Fruit fly (Drosophila melanogaster): ENCODE data around the gene CG14963.
A peak's percentile ranks its signal among the peaks of the same experiment; 100 is the strongest.

Gene CG14963

DNA sequence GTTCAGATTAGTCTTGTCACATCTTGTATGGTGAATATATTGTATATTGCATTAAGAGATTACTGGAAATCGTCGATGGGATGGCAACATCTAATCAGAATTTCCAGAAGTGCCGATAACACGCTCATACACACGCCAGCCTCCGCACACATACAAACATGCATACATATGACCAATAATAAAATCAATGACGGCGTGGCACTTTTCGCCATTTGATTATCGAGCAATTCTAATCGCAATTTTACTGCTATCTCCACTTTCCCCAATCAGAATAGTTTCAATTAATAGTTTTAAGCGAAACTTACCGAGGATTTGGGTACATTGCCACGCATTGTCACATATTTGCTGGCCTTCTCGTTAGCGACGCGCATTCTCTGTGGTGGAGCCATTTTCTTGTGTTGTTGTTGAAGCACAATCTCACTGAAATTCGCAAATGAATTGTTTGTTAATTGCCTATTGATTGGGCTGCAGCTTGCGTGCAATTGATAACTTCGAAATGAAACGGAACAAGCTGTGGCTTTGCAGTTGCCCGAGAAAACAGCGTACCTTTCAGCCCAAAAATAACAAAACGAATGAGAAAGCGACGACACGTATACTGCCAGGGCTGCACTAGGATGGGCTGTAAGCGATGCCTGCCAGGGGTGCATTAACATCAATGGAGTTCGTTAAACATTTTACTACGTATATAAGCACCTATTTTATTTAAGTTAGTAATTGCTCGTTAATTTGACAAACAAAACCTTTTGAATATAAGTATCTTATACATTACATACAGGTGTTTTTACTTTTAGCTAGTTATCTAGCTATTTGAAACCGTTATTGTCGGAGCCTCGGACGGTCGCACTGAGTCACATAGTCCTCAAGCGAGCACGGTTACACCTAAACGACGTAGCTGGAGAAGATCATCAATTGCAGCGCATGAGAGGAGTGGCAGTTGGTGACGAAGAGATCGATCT lies 26.4 kb upstream of the CG14963 start, which contains the start of the genes CG32276 and gry (continued):
- TF ChIP-seq CG11723 (GFP tag; optimal IDR thresholded peaks at IDR 0.05) (peak; percentile 60), CG4360 (GFP tag; IDR thresholded peaks at IDR 0.05) (peak; percentile 55; the same call in 1 of the 2 replicates), CG17912 (GFP tag; optimal IDR thresholded peaks at IDR 0.05) (peak; percentile 7), Fer3 (tag; optimal IDR thresholded peaks at IDR 0.05) (peak; percentile 72), CG14965 (GFP tag; optimal IDR thresholded peaks at IDR 0.05; ENCODE audit: borderline replicate concordance) (no peak), Drgx (GFP tag; IDR thresholded peaks at IDR 0.05) (peak; percentile 55; the same call in 1 of the 2 replicates), CG4282 (GFP tag; optimal IDR thresholded peaks at IDR 0.05) (peak; percentile 67), CG13424 (tag; optimal IDR thresholded peaks at IDR 0.05) (peak; percentile 84), CG1024 (GFP tag; IDR thresholded peaks at IDR 0.05) (peak; percentile 46; the same call in 1 of the 2 replicates), odd (GFP tag; optimal IDR thresholded peaks at IDR 0.05) (no peak), Adf1 (GFP tag; IDR thresholded peaks at IDR 0.05) (no peak), p53 (GFP tag; optimal IDR thresholded peaks at IDR 0.05) (peak; percentile 58), pum (GFP tag; optimal IDR thresholded peaks at IDR 0.05) (peak; percentile 79), CG8765 (GFP tag; IDR thresholded peaks at IDR 0.05) (peak; percentile 71), chm (GFP tag; IDR thresholded peaks at IDR 0.05) (peak; percentile 74), CG7745 (tag; optimal IDR thresholded peaks at IDR 0.05) (no peak), prd (optimal IDR thresholded peaks at IDR 0.05) (no peak), prd (GFP tag; IDR thresholded peaks at IDR 0.05) (peak; percentile 82), CG11560 (tag; IDR thresholded peaks at IDR 0.05) (no peak), wor (GFP tag; IDR thresholded peaks at IDR 0.05) (peak; percentile 59), Ada2b (GFP tag; IDR thresholded peaks at IDR 0.05) (peak; percentile 72), HLH54F (GFP tag; optimal IDR thresholded peaks at IDR 0.05) (peak; percentile 85), lab (GFP tag; optimal IDR thresholded peaks at IDR 0.05) (peak; percentile 87), Med (GFP tag) (peak; percentile 97), Doc3 (GFP tag; IDR thresholded peaks at IDR 0.05; ENCODE audit: partially characterized antibody) (no peak), pb (GFP tag; optimal IDR thresholded peaks at IDR 0.05) (peak; percentile 36), tgo (GFP tag; IDR thresholded peaks at IDR 0.05) (peak; percentile 73), Atf-2 (GFP tag; optimal IDR thresholded peaks at IDR 0.05) (peak; percentile 81), CG2199 (GFP tag; IDR thresholded peaks at IDR 0.05) (0 out of 3 replicates have a peak, but pooled peaks have one; percentile 32), row (GFP tag; IDR thresholded peaks at IDR 0.05) (peak; percentile 93), psq (GFP tag; optimal IDR thresholded peaks at IDR 0.05) (peak; percentile 47), CG12236 (GFP tag; optimal IDR thresholded peaks at IDR 0.05) (peak; percentile 41), CG6689 (GFP tag; IDR thresholded peaks at IDR 0.05) (peak; percentile 69), TFAM (GFP tag; optimal IDR thresholded peaks at IDR 0.05) (peak; percentile 5), bigmax (GFP tag; optimal IDR thresholded peaks at IDR 0.05) (no peak), hbn (GFP tag; IDR thresholded peaks at IDR 0.05; ENCODE audit: partially characterized antibody) (peak; percentile 26; the same call in 1 of the 2 replicates), Poxn (GFP tag; IDR thresholded peaks at IDR 0.05) (peak; percentile 62), Dll (GFP tag; IDR thresholded peaks at IDR 0.05; ENCODE audit: partially characterized antibody) (peak; percentile 43; the same call in 1 of the 4 replicates), CG4707 (GFP tag; optimal IDR thresholded peaks at IDR 0.05) (no peak), Rx (GFP tag; IDR thresholded peaks at IDR 0.05) (peak; percentile 14; the same call in 1 of the 2 replicates), HmgZ (tag; optimal IDR thresholded peaks at IDR 0.05) (peak; percentile 93), Neu2 (GFP tag; optimal IDR thresholded peaks at IDR 0.05; ENCODE audit: borderline replicate concordance) (no peak), CG17361 (GFP tag; IDR thresholded peaks at IDR 0.05) (no peak; the same call in 2 of the 3 replicates), CG4404 (GFP tag; IDR thresholded peaks at IDR 0.05) (peak; percentile 33; the same call in 1 of the 2 replicates), btn (GFP tag; optimal IDR thresholded peaks at IDR 0.05) (peak; percentile 58), aop (GFP tag; IDR thresholded peaks at IDR 0.05) (no peak), HLH4C (GFP tag; IDR thresholded peaks at IDR 0.05; ENCODE audit: partially characterized antibody) (no peak; the same call in 2 of the 3 replicates), tx (GFP tag; optimal IDR thresholded peaks at IDR 0.05) (peak; percentile 67), Bteb2 (GFP tag; optimal IDR thresholded peaks at IDR 0.05) (peak; percentile 79)
